Worm (Caenorhabditis elegans): ENCODE measurements around the gene mtrf-1L.

DNA sequence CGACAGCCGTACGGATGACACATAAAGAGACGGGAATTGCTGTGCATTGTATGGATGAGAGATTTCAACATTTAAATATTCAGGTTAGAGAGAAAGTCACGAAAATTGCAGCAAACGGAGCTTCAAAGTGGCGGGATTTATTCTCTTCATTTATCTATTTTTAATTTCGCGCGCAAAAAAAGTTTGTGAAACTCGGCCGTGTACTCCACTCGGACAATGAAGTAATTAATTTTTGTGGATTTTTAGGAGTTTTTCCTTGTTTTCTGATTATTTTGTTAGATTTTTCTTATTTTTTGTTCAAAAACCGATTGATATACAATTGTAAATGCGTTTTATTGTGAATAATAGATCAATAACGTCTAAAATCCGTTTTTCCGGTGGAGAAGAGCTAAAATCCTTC, 1.1 kb downstream of the mtrf-1L start:
- no peak for TF ChIP-seq hlh-17 (GFP tag; optimal IDR thresholded peaks at IDR 0.05; ENCODE audit: borderline replicate concordance)
- no peak for TF ChIP-seq aha-1 (tag; optimal IDR thresholded peaks at IDR 0.05)
- no peak for TF ChIP-seq ceh-82 (tag; optimal IDR thresholded peaks at IDR 0.05)
- TF ChIP-seq snpc-4 (tag; optimal IDR thresholded peaks at IDR 0.05), result no peak
- TF ChIP-seq lin-35 (GFP tag; optimal IDR thresholded peaks at IDR 0.05), result peak; percentile 73 to 79
- TF ChIP-seq C04F5.9 (tag; optimal IDR thresholded peaks at IDR 0.05), result no peak
- peak; percentile 76 for TF ChIP-seq ceh-90 (tag; optimal IDR thresholded peaks at IDR 0.05)
- no peak for TF ChIP-seq snu-23 (GFP tag; optimal IDR thresholded peaks at IDR 0.05)
